Worm (Caenorhabditis elegans): ENCODE data around the gene lgc-19.

Gene lgc-19

ce11 chrIV:15929831-15930230, 32.7 kb downstream of the lgc-19 start (continued):
- no peak for TF ChIP-seq T26A8.4 (GFP tag; IDR thresholded peaks at IDR 0.05)
- no peak for TF ChIP-seq lin-1 (GFP tag; IDR thresholded peaks at IDR 0.05)
- no peak for TF ChIP-seq ceh-28 (tag; optimal IDR thresholded peaks at IDR 0.05)
- TF ChIP-seq egl-43 (GFP tag; IDR thresholded peaks at IDR 0.05), result no peak
- no peak for TF ChIP-seq dmd-6 (GFP tag; IDR thresholded peaks at IDR 0.05)
- no peak for TF ChIP-seq skn-1 (tag; optimal IDR thresholded peaks at IDR 0.05)
- peak; percentile 3 for TF ChIP-seq nhr-48 (tag; optimal IDR thresholded peaks at IDR 0.05)
- no peak for TF ChIP-seq tra-1 (GFP tag; IDR thresholded peaks at IDR 0.05)
- no peak; the same call in none of the 2 replicates for TF ChIP-seq php-3 (GFP tag; IDR thresholded peaks at IDR 0.05)
- no peak for TF ChIP-seq zfp-2 (tag; optimal IDR thresholded peaks at IDR 0.05)
- TF ChIP-seq madf-5 (GFP tag; IDR thresholded peaks at IDR 0.05), result no peak
- no peak for TF ChIP-seq nhr-42 (GFP tag; IDR thresholded peaks at IDR 0.05)
- no peak for TF ChIP-seq ctbp-1 (GFP tag; IDR thresholded peaks at IDR 0.05)
- TF ChIP-seq dve-1 (tag; optimal IDR thresholded peaks at IDR 0.05; ENCODE audit: insufficient read depth), result peak; percentile 81
- TF ChIP-seq mdl-1 (tag; optimal IDR thresholded peaks at IDR 0.05), result peak in 1 of 2 experiments; percentile 51
- TF ChIP-seq nhr-77 (tag; optimal IDR thresholded peaks at IDR 0.05), result peak; percentile 15
- no peak for TF ChIP-seq ZK337.2 (GFP tag; IDR thresholded peaks at IDR 0.05)
- no peak for TF ChIP-seq T20F7.1 (GFP tag; optimal IDR thresholded peaks at IDR 0.05)
- TF ChIP-seq nhr-28 (tag; optimal IDR thresholded peaks at IDR 0.05), result peak; percentile 74
- TF ChIP-seq nhr-102 (tag; optimal IDR thresholded peaks at IDR 0.05), result no peak
- TF ChIP-seq lin-29 (GFP tag; IDR thresholded peaks at IDR 0.05), result no peak
- TF ChIP-seq nhr-237 (tag; optimal IDR thresholded peaks at IDR 0.05), result no peak
- TF ChIP-seq sdz-12 (GFP tag; optimal IDR thresholded peaks at IDR 0.05), result no peak

- TF ChIP-seq ceh-44 (GFP tag; IDR thresholded peaks at IDR 0.05) (no peak), snpc-4 (tag; optimal IDR thresholded peaks at IDR 0.05) (no peak), set-16 (GFP tag; IDR thresholded peaks at IDR 0.05) (no peak), nhr-48 (tag; optimal IDR thresholded peaks at IDR 0.05) (no peak), F37D6.2 (tag; optimal IDR thresholded peaks at IDR 0.05) (no peak), jun-1 (tag; optimal IDR thresholded peaks at IDR 0.05) (no peak), F10B5.3 (tag; optimal IDR thresholded peaks at IDR 0.05) (no peak), nhr-6 (tag; optimal IDR thresholded peaks at IDR 0.05) (no peak), nhr-42 (GFP tag; IDR thresholded peaks at IDR 0.05) (no peak), nhr-102 (tag; optimal IDR thresholded peaks at IDR 0.05) (no peak), tra-1 (GFP tag; IDR thresholded peaks at IDR 0.05) (no peak), nhr-11 (tag; optimal IDR thresholded peaks at IDR 0.05) (no peak), duxl-1 (tag; optimal IDR thresholded peaks at IDR 0.05; ENCODE audit: poor library complexity) (no peak), dpl-1 (GFP tag; optimal IDR thresholded peaks at IDR 0.05) (no peak), hmg-1.1 (GFP tag; IDR thresholded peaks at IDR 0.05) (no peak), gei-8 (GFP tag; optimal IDR thresholded peaks at IDR 0.05) (no peak)
These were observed 35.8 kb downstream of the lgc-19 start, which contains the start of gene Y105C5B.8 for ce11 chrIV:15926746-15927145. TSS of gene Y105C5B.8 (minus strand) at chrIV:15926846.

ce11 chrIV:15923000-15923399, 39.5 kb downstream of the lgc-19 start:
- no peak for TF ChIP-seq daf-16 (GFP tag; optimal IDR thresholded peaks at IDR 0.05)
- no peak for TF ChIP-seq daf-16 (tag; optimal IDR thresholded peaks at IDR 0.05)
- TF ChIP-seq aha-1 (tag), result peak; percentile 96

ce11 chrIV:15915061-15915460, 47.5 kb downstream of the lgc-19 start:
- TF ChIP-seq nhr-77 (tag; optimal IDR thresholded peaks at IDR 0.05) (no peak), lin-29 (GFP tag; IDR thresholded peaks at IDR 0.05) (no peak), nhr-10 (tag; optimal IDR thresholded peaks at IDR 0.05) (no peak), duxl-1 (tag; optimal IDR thresholded peaks at IDR 0.05; ENCODE audit: poor library complexity) (no peak), fos-1 (tag; optimal IDR thresholded peaks at IDR 0.05) (no peak), lin-39 (tag; optimal IDR thresholded peaks at IDR 0.05) (no peak), dve-1 (tag; optimal IDR thresholded peaks at IDR 0.05; ENCODE audit: insufficient read depth) (no peak), nhr-76 (tag; optimal IDR thresholded peaks at IDR 0.05) (no peak), skn-1 (tag; optimal IDR thresholded peaks at IDR 0.05) (no peak), nhr-28 (tag; optimal IDR thresholded peaks at IDR 0.05) (no peak), zfp-2 (tag; optimal IDR thresholded peaks at IDR 0.05) (no peak), F26F4.8 (GFP tag; conservative IDR thresholded peaks at IDR 0.05) (no peak)

All from whole organism, L4 larva.